Worm (Caenorhabditis elegans): Measurements from ENCODE around the gene skih-2.

- TF ChIP-seq elt-3 (tag; optimal IDR thresholded peaks at IDR 0.05) (no peak), lin-39 (tag; optimal IDR thresholded peaks at IDR 0.05) (no peak), pqm-1 (tag; optimal IDR thresholded peaks at IDR 0.05) (no peak), nhr-76 (tag; optimal IDR thresholded peaks at IDR 0.05) (no peak), ztf-4 (tag; optimal IDR thresholded peaks at IDR 0.05) (no peak), skn-1 (tag; optimal IDR thresholded peaks at IDR 0.05) (no peak), nhr-90 (tag; optimal IDR thresholded peaks at IDR 0.05; ENCODE audit: poor library complexity) (no peak), jun-1 (tag; optimal IDR thresholded peaks at IDR 0.05) (no peak), xbp-1 (tag; optimal IDR thresholded peaks at IDR 0.05) (no peak), alr-1 (tag; optimal IDR thresholded peaks at IDR 0.05; ENCODE audit: borderline replicate concordance) (no peak), tlp-1 (tag; optimal IDR thresholded peaks at IDR 0.05) (no peak), lsy-2 (tag; optimal IDR thresholded peaks at IDR 0.05) (no peak), ceh-90 (tag; optimal IDR thresholded peaks at IDR 0.05) (no peak)
Observed at ce11 chrIV:11126028-11126427, 16.1 kb downstream of the skih-2 start.

Data from whole organism, L1 larva.